Worm (Caenorhabditis elegans) whole organism, mixed stage, embryonic: Measurements from ENCODE around the gene R52.6.

Experiments used
- blmp-1 ChIP-seq: fragments of 150-350 bp; optimal IDR thresholded peaks from 2 replicates; lab custom pipeline; 2014; ENCODE audit warnings: missing biosample characterization, missing genetic modification characterization
- elt-1 ChIP-seq: sonication (generic microtip); optimal IDR thresholded peaks from 2 replicates; lab custom pipeline; 2017; ENCODE audit warnings: missing genetic modification characterization, mild to moderate bottlenecking, missing compliant biosample characterization, antibody characterized with exemption, moderate library complexity, borderline replicate concordance; ENCODE audit not compliant: insufficient read depth
- elt-3 ChIP-seq: fragments of 150-350 bp; optimal IDR thresholded peaks from 2 replicates; lab custom pipeline; 2014; ENCODE audit warnings: missing biosample characterization, missing genetic modification characterization
- flh-1 ChIP-seq: fragments of 200-800 bp; sonication (Bioruptor generic); optimal IDR thresholded peaks from 2 replicates; lab custom pipeline; 2018; ENCODE audit warnings: mild to moderate bottlenecking, missing genetic modification characterization, moderate library complexity, missing compliant biosample characterization
- ham-2 ChIP-seq: fragments of 200-800 bp; sonication (Bioruptor generic); optimal IDR thresholded peaks from 2 replicates; lab custom pipeline; 2018; ENCODE audit warnings: mild to moderate bottlenecking, missing genetic modification characterization, missing compliant biosample characterization
- mab-5 ChIP-seq: fragments of 150-350 bp; optimal IDR thresholded peaks from 2 replicates; lab custom pipeline; 2014; ENCODE audit warnings: missing biosample characterization, missing genetic modification characterization
- mls-2 ChIP-seq: sonication (generic microtip); optimal IDR thresholded peaks from 2 replicates; lab custom pipeline; 2016; ENCODE audit warnings: mild to moderate bottlenecking, missing genetic modification characterization, moderate library complexity, missing compliant biosample characterization
- nhr-12 ChIP-seq: fragments of 150-350 bp; optimal IDR thresholded peaks from 2 replicates; lab custom pipeline; 2014; ENCODE audit warnings: missing biosample characterization, missing genetic modification characterization
- nhr-237 ChIP-seq: fragments of 150-350 bp; optimal IDR thresholded peaks from 2 replicates; lab custom pipeline; 2014; ENCODE audit warnings: missing biosample characterization, missing genetic modification characterization
- nhr-28 ChIP-seq: fragments of 150-350 bp; optimal IDR thresholded peaks from 2 replicates; lab custom pipeline; 2014; ENCODE audit warnings: missing biosample characterization, missing genetic modification characterization
- nhr-76 ChIP-seq: sonication (generic microtip); optimal IDR thresholded peaks from 2 replicates; lab custom pipeline; 2017; ENCODE audit warnings: missing biosample characterization, missing genetic modification characterization
- pha-4 ChIP-seq: fragments of 150-350 bp; optimal IDR thresholded peaks from 2 replicates; lab custom pipeline; 2018; ENCODE audit warnings: missing biosample characterization, missing genetic modification reagents, missing genetic modification characterization
- unc-62 ChIP-seq: fragments of 150-350 bp; optimal IDR thresholded peaks from 2 replicates; lab custom pipeline; 2014; ENCODE audit warnings: missing biosample characterization, missing genetic modification reagents, missing genetic modification characterization
- zip-8 ChIP-seq: fragments of 150-350 bp; optimal IDR thresholded peaks from 2 replicates; lab custom pipeline; 2014; ENCODE audit warnings: missing biosample characterization, missing genetic modification characterization

ce11 chrII:2140817-2141216 lies 28.0 kb upstream of the R52.6 start, which contains the start of gene C40A11.3:
- TF ChIP-seq nhr-28 (tag; lab: Kevin White, UChicago) (no peak), blmp-1 (no peak), unc-62 (GFP tag; lab: Kevin White, UChicago) (no peak), elt-3 (tag; lab: Kevin White, UChicago) (no peak), pha-4 (no peak), nhr-237 (tag; lab: Kevin White, UChicago) (no peak), nhr-12 (tag; lab: Kevin White, UChicago) (no peak), mab-5 (no peak), flh-1 (GFP tag; lab: Kevin White, UChicago) (no peak), elt-1 (tag; lab: Kevin White, UChicago) (no peak), nhr-76 (tag; lab: Kevin White, UChicago) (no peak), zip-8 (tag; lab: Kevin White, UChicago) (no peak), mls-2 (tag; lab: Kevin White, UChicago) (no peak), ham-2 (GFP tag; lab: Kevin White, UChicago) (no peak)
